Fruit fly (Drosophila melanogaster) whole organism, prepupa: ENCODE data around the gene snRNP-U1-C.

Source experiments
- CG10631 ChIP-seq: fragments of 200-800 bp; sonication (Bioruptor generic); optimal IDR thresholded peaks from 2 replicates; lab custom pipeline; 2016; ENCODE audit warnings: missing biosample characterization, missing genetic modification characterization
- CG10669 ChIP-seq: fragments of 200-800 bp; sonication (Bioruptor generic); optimal IDR thresholded peaks from 3 replicates; lab custom pipeline; 2018; ENCODE audit warnings: missing biosample characterization, mild to moderate bottlenecking, missing genetic modification characterization, moderate library complexity
- CG11762 ChIP-seq: fragments of 200-800 bp; sonication (Bioruptor generic); optimal IDR thresholded peaks from 3 replicates; lab custom pipeline; 2016; ENCODE audit warnings: missing biosample characterization, missing genetic modification characterization; ENCODE audit not compliant: insufficient read depth
- CG11902 ChIP-seq: fragments of 200-800 bp; sonication (Bioruptor generic); optimal IDR thresholded peaks from 3 replicates; lab custom pipeline; 2016; ENCODE audit warnings: missing biosample characterization, missing genetic modification characterization
- CG1621 ChIP-seq: fragments of 200-800 bp; sonication (Bioruptor generic); optimal IDR thresholded peaks from 3 replicates; lab custom pipeline; 2018; ENCODE audit warnings: missing biosample characterization, mild to moderate bottlenecking, missing genetic modification characterization
- CG16779 ChIP-seq: fragments of 200-800 bp; sonication (Bioruptor generic); optimal IDR thresholded peaks from 3 replicates; lab custom pipeline; 2017; ENCODE audit warnings: missing biosample characterization, mild to moderate bottlenecking, missing genetic modification characterization
- CG3032 ChIP-seq: fragments of 200-800 bp; optimal IDR thresholded peaks from 2 replicates; lab custom pipeline; 2019; ENCODE audit warnings: missing biosample characterization, mild to moderate bottlenecking, missing genetic modification characterization, moderate library complexity
- CG31627 ChIP-seq: fragments of 200-800 bp; sonication (Bioruptor generic); optimal IDR thresholded peaks from 3 replicates; lab custom pipeline; 2016; ENCODE audit warnings: missing biosample characterization, missing genetic modification characterization
- CG34406 ChIP-seq: fragments of 200-800 bp; sonication (Bioruptor generic); optimal IDR thresholded peaks from 3 replicates; lab custom pipeline; 2016; ENCODE audit warnings: missing biosample characterization, missing genetic modification characterization
- CG4318 ChIP-seq: fragments of 200-800 bp; sonication (Bioruptor generic); optimal IDR thresholded peaks from 3 replicates; lab custom pipeline; 2017; ENCODE audit warnings: missing biosample characterization, mild to moderate bottlenecking, missing genetic modification characterization
- CG6163 ChIP-seq: fragments of 200-800 bp; sonication (Bioruptor generic); IDR thresholded peaks from 3 replicates; pipeline ENCODE4 v1.3.6; 2022; ENCODE audit warnings: missing biosample characterization, missing genetic modification characterization
- CG6276 ChIP-seq: fragments of 200-800 bp; sonication (Bioruptor generic); optimal IDR thresholded peaks from 2 replicates; lab custom pipeline; 2017; ENCODE audit warnings: missing biosample characterization, mild to moderate bottlenecking, missing genetic modification characterization
- CG6792 ChIP-seq: fragments of 200-800 bp; sonication (Bioruptor generic); optimal IDR thresholded peaks from 3 replicates; lab custom pipeline; 2016; ENCODE audit warnings: missing biosample characterization, missing genetic modification characterization
- CG8319 ChIP-seq: fragments of 200-800 bp; sonication (Bioruptor generic); optimal IDR thresholded peaks from 3 replicates; lab custom pipeline; 2016; ENCODE audit warnings: missing biosample characterization, missing genetic modification characterization
- CG8632 ChIP-seq: fragments of 200-800 bp; sonication (Bioruptor generic); optimal IDR thresholded peaks from 3 replicates; lab custom pipeline; 2016; ENCODE audit warnings: missing biosample characterization, missing genetic modification characterization
- Eip75B ChIP-seq: fragments of 200-800 bp; sonication (Bioruptor generic); optimal IDR thresholded peaks from 3 replicates; lab custom pipeline; 2016; ENCODE audit warnings: missing biosample characterization, missing genetic modification characterization
- Eip78C ChIP-seq: fragments of 200-800 bp; sonication (Bioruptor generic); peaks from one replicate; lab custom pipeline; 2016; ENCODE audit warnings: missing biosample characterization, missing genetic modification characterization
- Ets21C ChIP-seq: fragments of 200-800 bp; sonication (Bioruptor generic); optimal IDR thresholded peaks from 3 replicates; lab custom pipeline; 2016; ENCODE audit warnings: missing biosample characterization, missing genetic modification characterization
- Ets96B ChIP-seq: fragments of 200-800 bp; optimal IDR thresholded peaks from 2 replicates; lab custom pipeline; 2019; ENCODE audit warnings: missing biosample characterization, mild to moderate bottlenecking, missing genetic modification characterization, moderate library complexity
- Hr38 ChIP-seq: sonication (Bioruptor generic); optimal IDR thresholded peaks from 2 replicates; lab custom pipeline; 2016; ENCODE audit warnings: missing biosample characterization, missing genetic modification characterization
- Lpt ChIP-seq: fragments of 200-800 bp; sonication (Bioruptor generic); optimal IDR thresholded peaks from 3 replicates; lab custom pipeline; 2016; ENCODE audit warnings: missing biosample characterization, missing genetic modification characterization
- Met ChIP-seq: fragments of 200-800 bp; sonication (Bioruptor generic); optimal IDR thresholded peaks from 3 replicates; lab custom pipeline; 2016; ENCODE audit warnings: missing biosample characterization, missing genetic modification characterization
- OdsH ChIP-seq: fragments of 200-800 bp; sonication (Bioruptor generic); optimal IDR thresholded peaks from 3 replicates; lab custom pipeline; 2016; ENCODE audit warnings: missing biosample characterization, missing genetic modification characterization
- Smox ChIP-seq: fragments of 200-800 bp; sonication (Bioruptor generic); optimal IDR thresholded peaks from 3 replicates; lab custom pipeline; 2016; ENCODE audit warnings: missing biosample characterization, missing genetic modification characterization
- Sox102F ChIP-seq: fragments of 200-800 bp; sonication (Bioruptor generic); optimal IDR thresholded peaks from 2 replicates; lab custom pipeline; 2016; ENCODE audit warnings: missing biosample characterization, mild to moderate bottlenecking, missing genetic modification characterization
- Sox14 ChIP-seq: fragments of 200-800 bp; sonication (Bioruptor generic); optimal IDR thresholded peaks from 3 replicates; lab custom pipeline; 2016; ENCODE audit warnings: missing biosample characterization, missing genetic modification characterization
- Sox15 ChIP-seq: fragments of 200-800 bp; sonication (Bioruptor generic); optimal IDR thresholded peaks from 3 replicates; lab custom pipeline; 2016; ENCODE audit warnings: missing biosample characterization, missing genetic modification characterization
- dac ChIP-seq: fragments of 200-800 bp; sonication (Bioruptor generic); optimal IDR thresholded peaks from 2 replicates; lab custom pipeline; 2017; ENCODE audit warnings: missing biosample characterization, mild to moderate bottlenecking, missing genetic modification characterization
- eg ChIP-seq: fragments of 200-800 bp; sonication (Bioruptor generic); IDR thresholded peaks from 3 replicates; pipeline ENCODE4 v1.3.6; 2022; ENCODE audit warnings: missing biosample characterization, missing genetic modification characterization
- fd59A ChIP-seq: fragments of 200-800 bp; sonication (Bioruptor generic); optimal IDR thresholded peaks from 2 replicates; lab custom pipeline; 2017; ENCODE audit warnings: missing biosample characterization, mild to moderate bottlenecking, missing genetic modification characterization, missing genetic modification reagents
- fkh ChIP-seq: fragments of 200-800 bp; sonication (Bioruptor generic); optimal IDR thresholded peaks from 3 replicates; lab custom pipeline; 2017; ENCODE audit warnings: missing biosample characterization, mild to moderate bottlenecking, missing genetic modification characterization, moderate library complexity
- lz ChIP-seq: fragments of 200-800 bp; sonication (Bioruptor generic); optimal IDR thresholded peaks from 3 replicates; lab custom pipeline; 2016; ENCODE audit warnings: missing biosample characterization, missing genetic modification characterization
- net ChIP-seq: fragments of 200-800 bp; sonication (Bioruptor generic); optimal IDR thresholded peaks from 3 replicates; lab custom pipeline; 2016; ENCODE audit warnings: missing biosample characterization, missing genetic modification characterization
- pdm3 ChIP-seq: fragments of 200-800 bp; sonication (Bioruptor generic); optimal IDR thresholded peaks from 3 replicates; lab custom pipeline; 2016; ENCODE audit warnings: missing biosample characterization, missing genetic modification characterization
- salr ChIP-seq, 2 experiments: fragments of 200-800 bp; sonication (Bioruptor generic); optimal IDR thresholded peaks; 3 replicates each; lab custom pipeline; 2016 to 2018; ENCODE audit warnings: missing biosample characterization in 2 of 2, missing genetic modification characterization in 2 of 2, mild to moderate bottlenecking in 1 of 2
- ss ChIP-seq, 2 experiments: fragments of 200-800 bp; sonication (Bioruptor generic); optimal IDR thresholded peaks; 2 replicates in 1 of 2; 3 replicates in 1 of 2; lab custom pipeline; 2017 to 2018; ENCODE audit warnings: mild to moderate bottlenecking in 2 of 2, missing biosample characterization in 2 of 2, missing genetic modification characterization in 2 of 2, moderate library complexity in 1 of 2
- svp ChIP-seq: fragments of 200-800 bp; sonication (Bioruptor generic); peaks from one replicate; lab custom pipeline; 2016; ENCODE audit warnings: missing biosample characterization, missing genetic modification characterization
- vri ChIP-seq: fragments of 200-800 bp; sonication (Bioruptor generic); optimal IDR thresholded peaks from 3 replicates; lab custom pipeline; 2016; ENCODE audit warnings: missing biosample characterization, mild to moderate bottlenecking, missing genetic modification characterization

Gene snRNP-U1-C

DNA sequence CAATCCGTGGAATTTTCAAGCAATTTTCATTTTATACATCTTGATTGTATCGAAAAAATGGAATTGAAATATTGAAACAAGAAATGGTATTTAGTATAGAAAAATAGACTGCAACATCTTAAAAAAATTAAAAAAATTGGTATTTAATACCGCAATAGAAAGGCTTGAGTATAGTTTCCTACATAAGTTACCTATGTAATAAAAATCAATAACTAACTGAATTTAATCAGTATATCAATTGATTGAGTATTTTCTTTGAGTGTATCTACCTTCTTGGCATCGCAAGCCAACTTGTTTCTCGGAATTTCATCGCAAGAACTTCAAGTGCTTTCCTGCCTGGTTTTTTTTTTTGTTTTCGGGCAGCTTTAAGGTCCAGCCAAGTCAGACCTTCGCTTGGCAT is 7.1 kb upstream of the snRNP-U1-C start (continued):
- TF ChIP-seq CG6792 (GFP tag; lab: Kevin White, UChicago) = peak; percentile 68
- TF ChIP-seq CG6163 = no peak
- TF ChIP-seq CG10669 (GFP tag; lab: Kevin White, UChicago) = peak; percentile 65
- peak; percentile 24 for TF ChIP-seq CG1621 (tag; lab: Kevin White, UChicago)
- peak in 1 of 2 experiments; percentile 66 for TF ChIP-seq salr (GFP tag; optimal IDR thresholded peaks at IDR 0.05; lab: Kevin White, UChicago)
- no peak for TF ChIP-seq fkh (GFP tag; lab: Kevin White, UChicago)
- peak; percentile 96 for TF ChIP-seq Eip78C
- TF ChIP-seq CG11762 (GFP tag; lab: Kevin White, UChicago) = peak; percentile 51
- peak; percentile 81 for TF ChIP-seq Ets96B (tag; lab: Kevin White, UChicago)
- peak; percentile 24 for TF ChIP-seq vri (GFP tag; lab: Kevin White, UChicago)
- TF ChIP-seq dac (GFP tag; lab: Kevin White, UChicago) = no peak
- peak; percentile 84 for TF ChIP-seq Met (GFP tag; lab: Kevin White, UChicago)
- peak; percentile 38 for TF ChIP-seq net
- peak; percentile 93 for TF ChIP-seq svp
- peak; percentile 71 for TF ChIP-seq CG34406 (GFP tag; lab: Kevin White, UChicago)
- peak; percentile 69 for TF ChIP-seq OdsH (GFP tag; lab: Kevin White, UChicago)
- no peak for TF ChIP-seq eg
- TF ChIP-seq CG3032 (tag; lab: Kevin White, UChicago) = peak; percentile 71
- peak; percentile 70 for TF ChIP-seq Sox14
- peak; percentile 80 for TF ChIP-seq lz (GFP tag; lab: Kevin White, UChicago)
- peak; percentile 59 for TF ChIP-seq Ets21C (GFP tag; lab: Kevin White, UChicago)
- TF ChIP-seq fd59A (GFP tag; lab: Kevin White, UChicago) = peak; percentile 66
- TF ChIP-seq CG6276 (GFP tag; lab: Kevin White, UChicago) = no peak
- TF ChIP-seq CG4318 (GFP tag; lab: Kevin White, UChicago) = peak; percentile 9
- TF ChIP-seq Lpt = no peak
- TF ChIP-seq, all 60 proteins: peak for 46

dm6 chr3R:18989819-18990137 is 6.3 kb upstream of the snRNP-U1-C start:
- TF ChIP-seq pdm3 (GFP tag; lab: Kevin White, UChicago) (no peak), CG31627 (GFP tag; lab: Kevin White, UChicago) (no peak), Smox (GFP tag; lab: Kevin White, UChicago) (no peak), CG6163 (no peak), fkh (GFP tag; lab: Kevin White, UChicago) (no peak), CG10631 (GFP tag; lab: Kevin White, UChicago) (no peak), Hr38 (GFP tag; lab: Kevin White, UChicago) (no peak), CG10669 (GFP tag; lab: Kevin White, UChicago) (no peak), CG8632 (GFP tag; lab: Kevin White, UChicago) (no peak), CG8319 (no peak), CG1621 (tag; lab: Kevin White, UChicago) (no peak), Sox102F (GFP tag; lab: Kevin White, UChicago) (no peak), Sox15 (GFP tag; lab: Kevin White, UChicago) (no peak), net (no peak), Sox14 (no peak), CG11902 (GFP tag; lab: Kevin White, UChicago) (no peak), CG16779 (tag; lab: Kevin White, UChicago) (no peak)

- TF ChIP-seq Eip75B = no peak
- peak in 1 of 2 experiments; percentile 91 for TF ChIP-seq ss (GFP tag; optimal IDR thresholded peaks at IDR 0.05; lab: Kevin White, UChicago)
Observed at dm6 chr3R:18988957-18989818, 5.7 kb upstream of the snRNP-U1-C start.
